Worm (Caenorhabditis elegans): Measurements from ENCODE around the gene aff-1.

Gene aff-1

DNA sequence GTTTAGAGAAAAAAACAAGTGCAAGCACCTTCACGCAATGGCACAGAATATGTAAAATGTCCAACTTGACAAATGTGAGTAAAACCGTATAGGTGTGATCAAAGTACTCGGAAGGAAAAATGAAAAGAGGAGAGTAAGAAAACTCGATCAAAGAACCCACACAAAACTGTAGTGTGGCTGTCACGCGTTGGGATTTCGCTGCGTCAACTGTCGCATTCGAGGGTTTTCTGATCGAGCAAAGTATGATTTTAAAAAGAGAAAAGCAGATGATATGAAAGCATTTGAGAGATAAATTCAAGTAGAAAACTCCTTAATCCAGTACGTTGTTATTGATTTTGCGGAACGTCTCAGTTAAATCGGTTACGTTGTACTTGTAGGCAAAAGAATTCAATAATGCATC is 28.3 kb upstream of the aff-1 start (continued):
- peak in 3 of 6 experiments; percentile 19 to 84 (median 76) for TF ChIP-seq elt-3 (tag; optimal IDR thresholded peaks at IDR 0.05)
- peak in 2 of 3 experiments; percentile 29 to 40 for TF ChIP-seq ceh-82 (tag; optimal IDR thresholded peaks at IDR 0.05)
- peak; percentile 73 for TF ChIP-seq lir-3 (tag; optimal IDR thresholded peaks at IDR 0.05; ENCODE audit: poor library complexity)
- no peak for TF ChIP-seq nhr-237 (tag; optimal IDR thresholded peaks at IDR 0.05)
- TF ChIP-seq ztf-11 (tag; optimal IDR thresholded peaks at IDR 0.05): no peak
- TF ChIP-seq lin-14 (GFP tag; optimal IDR thresholded peaks at IDR 0.05): peak; percentile 78
- TF ChIP-seq snu-23 (GFP tag; optimal IDR thresholded peaks at IDR 0.05): peak; percentile 93
- TF ChIP-seq Y116A8C.19 (tag; optimal IDR thresholded peaks at IDR 0.05; ENCODE audit: borderline replicate concordance): no peak
- no peak for TF ChIP-seq ets-5 (GFP tag; IDR thresholded peaks at IDR 0.05)
- TF ChIP-seq nhr-77 (tag; optimal IDR thresholded peaks at IDR 0.05): peak; percentile 48
- TF ChIP-seq isw-1 (GFP tag; IDR thresholded peaks at IDR 0.05): no peak
- TF ChIP-seq nhr-84 (tag; optimal IDR thresholded peaks at IDR 0.05): no peak
- peak; percentile 75 for TF ChIP-seq rnt-1 (tag; optimal IDR thresholded peaks at IDR 0.05)
- TF ChIP-seq nhr-85 (tag): peak; percentile 69
- peak; percentile 69 for TF ChIP-seq elt-2 (tag; optimal IDR thresholded peaks at IDR 0.05)
- TF ChIP-seq efl-1 (optimal IDR thresholded peaks at IDR 0.05): peak in 1 of 2 experiments; percentile 36
- peak; percentile 20 to 92 for TF ChIP-seq efl-1 (GFP tag; optimal IDR thresholded peaks at IDR 0.05 in 1 of 2)
- peak; percentile 78 for TF ChIP-seq ztf-4 (tag; optimal IDR thresholded peaks at IDR 0.05)
- TF ChIP-seq unc-130 (tag; optimal IDR thresholded peaks at IDR 0.05): peak; percentile 91
- no peak for TF ChIP-seq aha-1 (tag; optimal IDR thresholded peaks at IDR 0.05)
- TF ChIP-seq lin-39 (tag; optimal IDR thresholded peaks at IDR 0.05): no peak
- TF ChIP-seq mdl-1 (tag; optimal IDR thresholded peaks at IDR 0.05): peak in 1 of 2 experiments; percentile 91
- peak; percentile 54 for TF ChIP-seq nhr-47 (tag; optimal IDR thresholded peaks at IDR 0.05)
- no peak for TF ChIP-seq unc-86 (tag; optimal IDR thresholded peaks at IDR 0.05)
- peak; percentile 80 for TF ChIP-seq blmp-1 (tag; optimal IDR thresholded peaks at IDR 0.05)
- no peak for TF ChIP-seq ama-1 (optimal IDR thresholded peaks at IDR 0.05)
- TF ChIP-seq ces-1 (GFP tag; optimal IDR thresholded peaks at IDR 0.05): no peak
- TF ChIP-seq skn-1 (tag; optimal IDR thresholded peaks at IDR 0.05): peak; percentile 64
- peak; percentile 15 to 46 (median 32) for TF ChIP-seq dpl-1 (GFP tag; optimal IDR thresholded peaks at IDR 0.05)
- TF ChIP-seq mep-1 (tag; optimal IDR thresholded peaks at IDR 0.05): peak; percentile 63
- no peak for TF ChIP-seq ceh-63 (GFP tag; optimal IDR thresholded peaks at IDR 0.05)

DNA sequence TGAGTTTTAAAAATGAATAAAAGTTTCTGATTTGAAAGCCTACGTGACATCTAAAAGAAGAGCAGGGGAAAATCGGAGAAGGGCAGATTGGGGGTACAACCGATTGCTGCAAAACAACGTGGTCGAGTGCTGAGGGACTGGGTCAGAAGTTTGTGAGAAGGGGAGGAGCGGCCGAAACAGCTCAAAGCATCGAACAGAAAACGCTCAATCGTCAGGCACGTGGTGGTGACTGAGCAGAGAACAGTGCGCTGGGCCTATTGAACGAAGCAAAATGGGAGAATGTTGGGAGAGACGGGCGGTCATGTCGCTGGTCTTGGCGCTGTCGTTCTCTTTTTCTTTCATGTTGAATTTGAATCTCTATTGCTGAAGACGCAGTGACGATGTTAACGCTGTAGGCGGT is 27.6 kb upstream of the aff-1 start:
- TF ChIP-seq ceh-63 (GFP tag; optimal IDR thresholded peaks at IDR 0.05): no peak
- no peak for TF ChIP-seq zag-1 (tag; optimal IDR thresholded peaks at IDR 0.05)
- TF ChIP-seq zip-4 (GFP tag; optimal IDR thresholded peaks at IDR 0.05): no peak
- peak; percentile 87 for TF ChIP-seq nhr-85 (tag)
- no peak for TF ChIP-seq C04F5.9 (tag; optimal IDR thresholded peaks at IDR 0.05)
- TF ChIP-seq pag-3 (tag; optimal IDR thresholded peaks at IDR 0.05; ENCODE audit: borderline replicate concordance, insufficient read depth): no peak
- no peak for TF ChIP-seq tlp-1 (tag; optimal IDR thresholded peaks at IDR 0.05)
- TF ChIP-seq ceh-8 (GFP tag; optimal IDR thresholded peaks at IDR 0.05): no peak
- TF ChIP-seq lin-15B (tag; optimal IDR thresholded peaks at IDR 0.05): no peak
- no peak for TF ChIP-seq nhr-77 (tag; optimal IDR thresholded peaks at IDR 0.05)
- peak; percentile 31 for TF ChIP-seq lin-13 (GFP tag; optimal IDR thresholded peaks at IDR 0.05)
- no peak for TF ChIP-seq vab-15 (tag; optimal IDR thresholded peaks at IDR 0.05)
- TF ChIP-seq egl-13 (tag; optimal IDR thresholded peaks at IDR 0.05): no peak
- TF ChIP-seq lin-35 (GFP tag; optimal IDR thresholded peaks at IDR 0.05): peak; percentile 33 to 77
- no peak for TF ChIP-seq unc-86 (tag; optimal IDR thresholded peaks at IDR 0.05)
- TF ChIP-seq hlh-4 (tag; optimal IDR thresholded peaks at IDR 0.05): no peak
- TF ChIP-seq mdl-1 (tag; optimal IDR thresholded peaks at IDR 0.05): peak in 1 of 2 experiments; percentile 95
- no peak for TF ChIP-seq mab-9 (GFP tag; IDR thresholded peaks at IDR 0.05)
- no peak for TF ChIP-seq fkh-4 (tag; optimal IDR thresholded peaks at IDR 0.05; ENCODE audit: borderline replicate concordance)
- TF ChIP-seq dsc-1 (tag; optimal IDR thresholded peaks at IDR 0.05): peak; percentile 7
- peak; percentile 81 for TF ChIP-seq nhr-20 (tag; optimal IDR thresholded peaks at IDR 0.05)
- peak; percentile 4 for TF ChIP-seq nhr-90 (tag; optimal IDR thresholded peaks at IDR 0.05; ENCODE audit: poor library complexity)
- no peak for TF ChIP-seq ces-1 (GFP tag; optimal IDR thresholded peaks at IDR 0.05)
- TF ChIP-seq alr-1 (tag; optimal IDR thresholded peaks at IDR 0.05; ENCODE audit: borderline replicate concordance): no peak
- TF ChIP-seq C34B4.2 (tag; optimal IDR thresholded peaks at IDR 0.05): no peak
- TF ChIP-seq unc-62 (GFP tag; optimal IDR thresholded peaks at IDR 0.05): no peak
- peak; percentile 7 for TF ChIP-seq snpc-4 (tag; optimal IDR thresholded peaks at IDR 0.05)
- peak; percentile 40 for TF ChIP-seq rnt-1 (tag; optimal IDR thresholded peaks at IDR 0.05)

Data from whole organism, L1 larva.